Fruit fly (Drosophila melanogaster) whole organism, adult: ENCODE data around the gene ApepP.

Experiments used
- CG11617 ChIP-seq: fragments of 200-800 bp; sonication (Bioruptor generic); optimal IDR thresholded peaks from 2 replicates; lab custom pipeline; 2017; ENCODE audit warnings: mild to moderate bottlenecking, missing biosample characterization, missing genetic modification reagents, missing genetic modification characterization
- CG12768 ChIP-seq: fragments of 200-800 bp; sonication (Bioruptor generic); optimal IDR thresholded peaks from 2 replicates; lab custom pipeline; 2017; ENCODE audit warnings: missing biosample characterization, missing genetic modification characterization, mild to moderate bottlenecking, moderate library complexity, missing genetic modification reagents
- CG14711 ChIP-seq: fragments of 200-800 bp; sonication (Bioruptor generic); optimal IDR thresholded peaks from 2 replicates; lab custom pipeline; 2018; ENCODE audit warnings: missing biosample characterization, mild to moderate bottlenecking, missing genetic modification characterization, moderate library complexity
- CG1620 ChIP-seq: fragments of 200-800 bp; sonication (Bioruptor generic); optimal IDR thresholded peaks from 2 replicates; lab custom pipeline; 2016; ENCODE audit warnings: missing biosample characterization, missing genetic modification characterization
- CG33017 ChIP-seq: fragments of 200-800 bp; sonication (Bioruptor generic); optimal IDR thresholded peaks from 2 replicates; lab custom pipeline; 2018; ENCODE audit warnings: missing biosample characterization, mild to moderate bottlenecking, missing genetic modification characterization, moderate library complexity
- CG5204 ChIP-seq: fragments of 200-800 bp; sonication (Bioruptor generic); optimal IDR thresholded peaks from 2 replicates; lab custom pipeline; 2016; ENCODE audit warnings: missing biosample characterization, missing genetic modification characterization
- CG7045 ChIP-seq: fragments of 200-800 bp; sonication (Bioruptor generic); optimal IDR thresholded peaks from 2 replicates; lab custom pipeline; 2017; ENCODE audit warnings: missing biosample characterization, mild to moderate bottlenecking, missing genetic modification characterization
- CG7101 ChIP-seq: fragments of 200-800 bp; sonication (Bioruptor generic); optimal IDR thresholded peaks from 2 replicates; lab custom pipeline; 2018; ENCODE audit warnings: missing biosample characterization, mild to moderate bottlenecking, missing genetic modification characterization, moderate library complexity
- Clk ChIP-seq: fragments of 200-800 bp; sonication (Bioruptor generic); optimal IDR thresholded peaks from 2 replicates; lab custom pipeline; 2017; ENCODE audit warnings: missing biosample characterization, missing genetic modification characterization
- Crg-1 ChIP-seq: fragments of 200-800 bp; sonication (Bioruptor generic); optimal IDR thresholded peaks from 2 replicates; lab custom pipeline; 2016; ENCODE audit warnings: missing biosample characterization, missing genetic modification characterization
- Hr96 ChIP-seq: fragments of 200-800 bp; sonication (Bioruptor generic); optimal IDR thresholded peaks from 2 replicates; lab custom pipeline; 2016; ENCODE audit warnings: missing biosample characterization, missing genetic modification characterization
- Mnt ChIP-seq: fragments of 200-800 bp; sonication (Bioruptor generic); optimal IDR thresholded peaks from 2 replicates; lab custom pipeline; 2016; ENCODE audit warnings: missing biosample characterization, mild to moderate bottlenecking, missing genetic modification characterization
- bab1 ChIP-seq: fragments of 200-800 bp; sonication (Bioruptor generic); optimal IDR thresholded peaks from 3 replicates; lab custom pipeline; 2019; ENCODE audit warnings: missing biosample characterization, mild to moderate bottlenecking, missing genetic modification characterization, moderate library complexity
- cic ChIP-seq: fragments of 200-800 bp; sonication (Bioruptor generic); optimal IDR thresholded peaks from 2 replicates; lab custom pipeline; 2017; ENCODE audit warnings: missing biosample characterization, mild to moderate bottlenecking, missing genetic modification characterization, moderate library complexity
- cnc ChIP-seq, 2 experiments: fragments of >200 bp; optimal IDR thresholded peaks; 2 replicates each; lab custom pipeline; 2017
- kay ChIP-seq: fragments of 200-800 bp; sonication (Bioruptor generic); peaks from one replicate; lab custom pipeline; 2016; ENCODE audit warnings: missing biosample characterization, missing genetic modification characterization, borderline replicate concordance
- ovo ChIP-seq: fragments of 200-800 bp; sonication (Bioruptor generic); optimal IDR thresholded peaks from 2 replicates; lab custom pipeline; 2016; ENCODE audit warnings: missing biosample characterization, missing genetic modification characterization
- pad ChIP-seq: fragments of 200-800 bp; sonication (Bioruptor generic); optimal IDR thresholded peaks from 3 replicates; lab custom pipeline; 2017; ENCODE audit warnings: missing biosample characterization, missing genetic modification characterization, mild to moderate bottlenecking, moderate library complexity, missing genetic modification reagents
- tj ChIP-seq: fragments of 200-800 bp; sonication (Bioruptor generic); optimal IDR thresholded peaks from 3 replicates; lab custom pipeline; 2017; ENCODE audit warnings: missing biosample characterization, mild to moderate bottlenecking, missing genetic modification characterization, moderate library complexity
- toe ChIP-seq: fragments of 200-800 bp; sonication (Bioruptor generic); optimal IDR thresholded peaks from 2 replicates; lab custom pipeline; 2016; ENCODE audit warnings: missing biosample characterization, missing genetic modification characterization

ApepP gene

DNA sequence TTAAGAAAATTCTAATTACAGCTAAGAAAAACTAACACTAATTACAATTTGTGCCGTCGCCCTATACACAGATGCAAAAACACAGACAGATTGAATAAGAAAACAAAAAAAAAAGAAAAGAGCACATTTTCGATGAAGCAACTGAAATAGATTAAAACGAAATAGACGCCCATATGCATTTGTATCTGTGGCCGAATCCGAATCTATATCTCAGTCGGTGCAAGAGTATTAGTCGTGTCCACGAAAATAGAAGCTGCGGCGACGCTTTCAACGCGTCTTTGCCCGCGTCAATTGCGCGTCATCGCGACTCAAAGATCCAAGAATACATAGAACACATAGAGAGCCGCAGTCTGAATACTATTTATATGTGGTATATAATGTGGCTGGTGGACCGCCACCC, 35.3 kb downstream of the ApepP start:
- TF ChIP-seq CG5204 (GFP tag; lab: Kevin White, UChicago) (no peak), bab1 (GFP tag; lab: Kevin White, UChicago) (no peak), cic (GFP tag; lab: Kevin White, UChicago) (no peak), kay (GFP tag; lab: Kevin White, UChicago) (peak; percentile 54), toe (GFP tag; lab: Kevin White, UChicago) (no peak), CG11617 (GFP tag; lab: Kevin White, UChicago) (no peak), CG7045 (GFP tag; lab: Kevin White, UChicago) (no peak)

- TF ChIP-seq tj (no peak), CG12768 (GFP tag; lab: Kevin White, UChicago) (no peak), CG11617 (GFP tag; lab: Kevin White, UChicago) (no peak), cnc (optimal IDR thresholded peaks at IDR 0.05; lab: Kevin White, UChicago) (no peak), CG7101 (tag; lab: Kevin White, UChicago) (no peak), CG5204 (GFP tag; lab: Kevin White, UChicago) (no peak), CG33017 (tag; lab: Kevin White, UChicago) (no peak), cic (GFP tag; lab: Kevin White, UChicago) (no peak), CG1620 (GFP tag; lab: Kevin White, UChicago) (no peak), CG14711 (tag; lab: Kevin White, UChicago) (no peak), toe (GFP tag; lab: Kevin White, UChicago) (no peak), CG7045 (GFP tag; lab: Kevin White, UChicago) (no peak), bab1 (GFP tag; lab: Kevin White, UChicago) (no peak), ovo (GFP tag; lab: Kevin White, UChicago) (no peak), Mnt (GFP tag; lab: Kevin White, UChicago) (no peak), Hr96 (GFP tag; lab: Kevin White, UChicago) (no peak), kay (GFP tag; lab: Kevin White, UChicago) (no peak)
Measured at dm6 chr2L:16868897-16869324, 41.3 kb downstream of the ApepP start.

DNA sequence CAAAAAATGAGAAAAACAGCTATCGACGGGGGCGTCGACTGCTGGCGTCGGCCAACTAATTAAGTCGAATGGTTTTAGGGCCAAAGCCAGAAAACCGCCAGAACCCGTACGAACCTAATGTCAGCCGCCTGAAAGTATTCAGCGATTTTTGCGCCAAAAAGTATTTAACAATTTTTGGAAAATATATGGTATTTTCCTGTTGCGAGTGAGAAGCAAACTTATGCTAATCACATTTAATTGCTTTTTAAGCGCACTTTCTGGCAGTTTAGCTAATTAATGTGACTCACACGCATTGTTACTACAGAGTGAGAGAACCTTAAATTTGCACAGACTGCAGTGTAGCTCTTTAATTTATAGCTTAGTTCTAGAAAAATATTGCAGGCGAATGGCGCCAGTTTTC, 47.7 kb downstream of the ApepP start:
- no peak for TF ChIP-seq pad
- TF ChIP-seq Mnt (GFP tag; lab: Kevin White, UChicago): no peak
- TF ChIP-seq kay (GFP tag; lab: Kevin White, UChicago): no peak
- TF ChIP-seq Crg-1 (GFP tag; lab: Kevin White, UChicago): no peak
- TF ChIP-seq CG7101 (tag; lab: Kevin White, UChicago): no peak
- TF ChIP-seq Hr96 (GFP tag; lab: Kevin White, UChicago): no peak
- no peak for TF ChIP-seq toe (GFP tag; lab: Kevin White, UChicago)
- no peak for TF ChIP-seq CG12768 (GFP tag; lab: Kevin White, UChicago)
- no peak for TF ChIP-seq CG1620 (GFP tag; lab: Kevin White, UChicago)
- no peak for TF ChIP-seq tj
- TF ChIP-seq ovo (GFP tag; lab: Kevin White, UChicago): no peak
- no peak for TF ChIP-seq cic (GFP tag; lab: Kevin White, UChicago)
- TF ChIP-seq cnc (optimal IDR thresholded peaks at IDR 0.05; lab: Kevin White, UChicago): no peak
- no peak for TF ChIP-seq Clk (GFP tag; lab: Kevin White, UChicago)
- no peak for TF ChIP-seq CG33017 (tag; lab: Kevin White, UChicago)
- TF ChIP-seq CG5204 (GFP tag; lab: Kevin White, UChicago): no peak

dm6 chr2L:16861126-16861525, 49.1 kb downstream of the ApepP start, which contains the start of gene CG6012:
TSS of gene CG6012 (minus strand) at chr2L:16861489.
- TF ChIP-seq CG14711 (tag; lab: Kevin White, UChicago) (no peak), kay (GFP tag; lab: Kevin White, UChicago) (no peak), CG1620 (GFP tag; lab: Kevin White, UChicago) (no peak), cic (GFP tag; lab: Kevin White, UChicago) (peak; percentile 11)

dm6 chr2L:16859566-16859965, 50.7 kb downstream of the ApepP start:
- TF ChIP-seq CG11617 (GFP tag; lab: Kevin White, UChicago) (no peak), ovo (GFP tag; lab: Kevin White, UChicago) (no peak), Mnt (GFP tag; lab: Kevin White, UChicago) (no peak), Hr96 (GFP tag; lab: Kevin White, UChicago) (no peak), CG7101 (tag; lab: Kevin White, UChicago) (no peak), Crg-1 (GFP tag; lab: Kevin White, UChicago) (no peak), tj (no peak), CG5204 (GFP tag; lab: Kevin White, UChicago) (no peak), kay (GFP tag; lab: Kevin White, UChicago) (no peak)

dm6 chr2L:16859103-16859502, 51.1 kb downstream of the ApepP start:
- no peak for TF ChIP-seq cic (GFP tag; lab: Kevin White, UChicago)
- no peak for TF ChIP-seq pad
- no peak for TF ChIP-seq CG7045 (GFP tag; lab: Kevin White, UChicago)
- TF ChIP-seq Crg-1 (GFP tag; lab: Kevin White, UChicago): no peak
- TF ChIP-seq bab1 (GFP tag; lab: Kevin White, UChicago): no peak
- TF ChIP-seq CG33017 (tag; lab: Kevin White, UChicago): no peak
- TF ChIP-seq toe (GFP tag; lab: Kevin White, UChicago): no peak
- no peak for TF ChIP-seq CG7101 (tag; lab: Kevin White, UChicago)
- no peak for TF ChIP-seq CG5204 (GFP tag; lab: Kevin White, UChicago)
- no peak for TF ChIP-seq CG14711 (tag; lab: Kevin White, UChicago)
- TF ChIP-seq Mnt (GFP tag; lab: Kevin White, UChicago): no peak
